Fruit fly (Drosophila melanogaster) whole organism, embryonic: ENCODE data around the gene COX7B.

Experiments
- ATbp ChIP-seq: fragments of 200-800 bp; sonication (Bioruptor generic); optimal IDR thresholded peaks from 2 replicates; lab custom pipeline; 2017; ENCODE audit warnings: missing biosample characterization, mild to moderate bottlenecking, missing genetic modification characterization, missing genetic modification reagents
- Antp ChIP-seq: fragments of 200-800 bp; sonication (Bioruptor generic); optimal IDR thresholded peaks from 3 replicates; lab custom pipeline; 2016; ENCODE audit warnings: missing biosample characterization, missing genetic modification characterization
- Atf6 ChIP-seq: fragments of 200-800 bp; sonication (Bioruptor generic); IDR thresholded peaks from 2 replicates; pipeline ENCODE4 v1.3.6; 2022; ENCODE audit warnings: missing biosample characterization, missing genetic modification characterization
- B-H1 ChIP-seq: fragments of 200-800 bp; sonication (Bioruptor generic); IDR thresholded peaks from 3 replicates; pipeline ENCODE4 v1.3.6; 2022; ENCODE audit warnings: missing biosample characterization, missing genetic modification characterization
- BtbVII ChIP-seq: fragments of 200-800 bp; sonication (Bioruptor generic); optimal IDR thresholded peaks from 3 replicates; lab custom pipeline; 2017; ENCODE audit warnings: missing biosample characterization, mild to moderate bottlenecking, missing genetic modification characterization
- CG10979 ChIP-seq: fragments of 200-800 bp; sonication (Bioruptor generic); optimal IDR thresholded peaks from 2 replicates; lab custom pipeline; 2018; ENCODE audit warnings: missing biosample characterization, mild to moderate bottlenecking, missing genetic modification characterization, moderate library complexity
- CG11456 ChIP-seq: fragments of 200-800 bp; sonication (Bioruptor generic); IDR thresholded peaks from 3 replicates; pipeline ENCODE4 v1.3.6; 2022; ENCODE audit warnings: missing biosample characterization, missing genetic modification characterization
- CG12155 ChIP-seq: fragments of 200-800 bp; sonication (Bioruptor generic); optimal IDR thresholded peaks from 3 replicates; lab custom pipeline; 2016; ENCODE audit warnings: missing biosample characterization, missing genetic modification characterization
- CG12236 ChIP-seq: fragments of 200-800 bp; sonication (Bioruptor generic); optimal IDR thresholded peaks from 2 replicates; lab custom pipeline; 2016; ENCODE audit warnings: missing biosample characterization, missing genetic modification characterization
- CG13624 ChIP-seq: fragments of 200-800 bp; sonication (Bioruptor generic); optimal IDR thresholded peaks from 2 replicates; lab custom pipeline; 2016; ENCODE audit warnings: missing biosample characterization, missing genetic modification characterization
- CG16815 ChIP-seq: fragments of 200-800 bp; sonication (Bioruptor generic); optimal IDR thresholded peaks from 3 replicates; lab custom pipeline; 2017; ENCODE audit warnings: missing biosample characterization, mild to moderate bottlenecking, missing genetic modification characterization
- CG17568 ChIP-seq: fragments of 200-800 bp; sonication (Bioruptor generic); optimal IDR thresholded peaks from 2 replicates; lab custom pipeline; 2018; ENCODE audit warnings: missing biosample characterization, mild to moderate bottlenecking, missing genetic modification characterization, moderate library complexity
- CG17829 ChIP-seq: fragments of 200-800 bp; optimal IDR thresholded peaks from 2 replicates; lab custom pipeline; 2019; ENCODE audit warnings: missing biosample characterization, mild to moderate bottlenecking, missing genetic modification characterization, moderate library complexity
- CG1792 ChIP-seq: fragments of 200-800 bp; sonication (Bioruptor generic); optimal IDR thresholded peaks from 2 replicates; lab custom pipeline; 2016; ENCODE audit warnings: missing biosample characterization, missing genetic modification characterization
- CG3281 ChIP-seq: fragments of 200-800 bp; sonication (Bioruptor generic); optimal IDR thresholded peaks from 3 replicates; lab custom pipeline; 2017; ENCODE audit warnings: missing biosample characterization, mild to moderate bottlenecking, missing genetic modification characterization
- CG33213 ChIP-seq: fragments of 200-800 bp; sonication (Bioruptor generic); optimal IDR thresholded peaks from 3 replicates; lab custom pipeline; 2016; ENCODE audit warnings: missing biosample characterization, missing genetic modification characterization
- CG3726 ChIP-seq: fragments of 200-800 bp; sonication (Bioruptor generic); IDR thresholded peaks from 3 replicates; pipeline ENCODE4, ENCODE4 v1.3.6; 2022; ENCODE audit warnings: missing biosample characterization, missing genetic modification characterization
- CG4617 ChIP-seq: fragments of 200-800 bp; sonication (Bioruptor generic); optimal IDR thresholded peaks from 3 replicates; lab custom pipeline; 2016; ENCODE audit warnings: missing biosample characterization, missing genetic modification characterization, borderline replicate concordance
- CG7963 ChIP-seq: fragments of 200-800 bp; sonication (Bioruptor generic); IDR thresholded peaks from 3 replicates; pipeline ENCODE4 v1.3.6; 2022; ENCODE audit warnings: missing biosample characterization, missing genetic modification characterization; ENCODE audit not compliant: partially characterized antibody
- CG8388 ChIP-seq: fragments of 200-800 bp; sonication (Bioruptor generic); optimal IDR thresholded peaks from 2 replicates; lab custom pipeline; 2019; ENCODE audit warnings: missing biosample characterization, mild to moderate bottlenecking, missing genetic modification characterization, moderate library complexity
- CTCF ChIP-seq: fragments of 200-800 bp; sonication (Bioruptor generic); optimal IDR thresholded peaks from 2 replicates; lab custom pipeline; 2017; ENCODE audit warnings: missing biosample characterization, mild to moderate bottlenecking, missing genetic modification characterization, moderate library complexity
- Dad ChIP-seq: fragments of 200-800 bp; sonication (Bioruptor generic); optimal IDR thresholded peaks from 3 replicates; lab custom pipeline; 2016; ENCODE audit warnings: missing biosample characterization, missing genetic modification characterization
- Dll ChIP-seq: fragments of 200-800 bp; sonication (Bioruptor generic); IDR thresholded peaks from 4 replicates; pipeline ENCODE4 v1.3.6; 2022; ENCODE audit warnings: missing biosample characterization, missing genetic modification characterization; ENCODE audit not compliant: partially characterized antibody
- Dref ChIP-seq: fragments of 200-800 bp; sonication (Bioruptor generic); IDR thresholded peaks from 2 replicates; pipeline ENCODE4 v1.3.6; 2022; ENCODE audit warnings: missing biosample characterization, missing genetic modification characterization
- Ets65A ChIP-seq: fragments of 200-800 bp; sonication (Bioruptor generic); peaks from one replicate; lab custom pipeline; 2016; ENCODE audit warnings: missing biosample characterization, missing genetic modification characterization
- Fer2 ChIP-seq: fragments of 200-800 bp; sonication (Bioruptor generic); optimal IDR thresholded peaks from 2 replicates; lab custom pipeline; 2018; ENCODE audit warnings: missing biosample characterization, mild to moderate bottlenecking, missing genetic modification characterization, moderate library complexity
- HLH54F ChIP-seq: fragments of 200-800 bp; sonication (Bioruptor generic); optimal IDR thresholded peaks from 3 replicates; lab custom pipeline; 2016; ENCODE audit warnings: missing biosample characterization, missing genetic modification characterization
- Hand ChIP-seq: fragments of 200-800 bp; sonication (Bioruptor generic); optimal IDR thresholded peaks from 2 replicates; lab custom pipeline; 2017; ENCODE audit warnings: mild to moderate bottlenecking, missing biosample characterization, missing genetic modification reagents, missing genetic modification characterization
- Jarid2 ChIP-seq: fragments of 200-800 bp; sonication (Bioruptor generic); optimal IDR thresholded peaks from 3 replicates; lab custom pipeline; 2017; ENCODE audit warnings: mild to moderate bottlenecking, missing biosample characterization, missing genetic modification reagents, missing genetic modification characterization
- Optix ChIP-seq: fragments of 200-800 bp; sonication (Bioruptor generic); IDR thresholded peaks from 3 replicates; pipeline ENCODE4 v1.3.6; 2022; ENCODE audit warnings: missing biosample characterization, missing genetic modification characterization
- Pdp1 ChIP-seq, 2 experiments: fragments of 200-800 bp; sonication (Bioruptor generic); optimal IDR thresholded peaks; 3 replicates each; lab custom pipeline; 2016; ENCODE audit warnings: missing biosample characterization in 2 of 2, missing genetic modification characterization in 2 of 2, mild to moderate bottlenecking in 1 of 2, moderate library complexity in 1 of 2
- Ssrp ChIP-seq: fragments of 200-800 bp; sonication (Bioruptor generic); optimal IDR thresholded peaks from 2 replicates; lab custom pipeline; 2018; ENCODE audit warnings: missing biosample characterization, mild to moderate bottlenecking, missing genetic modification characterization, moderate library complexity
- Taf1 ChIP-seq: fragments of 200-800 bp; sonication (Bioruptor generic); IDR thresholded peaks from 2 replicates; pipeline ENCODE4 v1.3.6; 2022; ENCODE audit warnings: missing biosample characterization, missing genetic modification characterization
- ab ChIP-seq: fragments of 200-800 bp; sonication (Bioruptor generic); optimal IDR thresholded peaks from 2 replicates; lab custom pipeline; 2016; ENCODE audit warnings: missing biosample characterization, missing genetic modification characterization
- ap ChIP-seq: fragments of 200-800 bp; sonication (Bioruptor generic); IDR thresholded peaks from 2 replicates; pipeline ENCODE4 v1.3.6; 2022; ENCODE audit warnings: missing biosample characterization, missing genetic modification characterization
- ara ChIP-seq: fragments of 200-800 bp; sonication (Bioruptor generic); IDR thresholded peaks from 2 replicates; pipeline ENCODE4 v1.3.6; 2022; ENCODE audit warnings: missing biosample characterization, missing genetic modification characterization
- bbx ChIP-seq: fragments of 200-800 bp; sonication (Bioruptor generic); IDR thresholded peaks from 2 replicates; pipeline ENCODE4 v1.3.6; 2022; ENCODE audit warnings: missing biosample characterization, missing genetic modification characterization; ENCODE audit not compliant: partially characterized antibody
- bsh ChIP-seq, 2 experiments: fragments of 200-800 bp; sonication (Bioruptor generic); optimal IDR thresholded peaks; 2 replicates each; lab custom pipeline; 2017 to 2018; ENCODE audit warnings: mild to moderate bottlenecking in 2 of 2, missing biosample characterization in 2 of 2, missing genetic modification characterization in 2 of 2, moderate library complexity in 1 of 2
- btn ChIP-seq: fragments of 200-800 bp; sonication (Bioruptor generic); optimal IDR thresholded peaks from 2 replicates; lab custom pipeline; 2016; ENCODE audit warnings: missing biosample characterization, missing genetic modification characterization
- croc ChIP-seq: fragments of 200-800 bp; sonication (Bioruptor generic); conservative IDR thresholded peaks from 3 replicates; pipeline ENCODE4 v1.3.6; 2022; ENCODE audit warnings: missing biosample characterization, missing genetic modification characterization
- dm ChIP-seq: fragments of 200-800 bp; sonication (Bioruptor generic); optimal IDR thresholded peaks from 3 replicates; lab custom pipeline; 2016; ENCODE audit warnings: missing biosample characterization, missing genetic modification characterization
- fd64A ChIP-seq: fragments of 200-800 bp; sonication (Bioruptor generic); optimal IDR thresholded peaks from 3 replicates; lab custom pipeline; 2018; ENCODE audit warnings: missing biosample characterization, mild to moderate bottlenecking, missing genetic modification characterization
- fu2 ChIP-seq: fragments of 200-800 bp; sonication (Bioruptor generic); optimal IDR thresholded peaks from 2 replicates; lab custom pipeline; 2016; ENCODE audit warnings: missing biosample characterization, missing genetic modification characterization
- nau ChIP-seq: fragments of 200-800 bp; sonication (Bioruptor generic); optimal IDR thresholded peaks from 3 replicates; lab custom pipeline; 2017; ENCODE audit warnings: missing biosample characterization, mild to moderate bottlenecking, missing genetic modification characterization, missing genetic modification reagents
- odd ChIP-seq: fragments of 200-800 bp; sonication (Bioruptor generic); optimal IDR thresholded peaks from 2 replicates; lab custom pipeline; 2017; ENCODE audit warnings: missing biosample characterization, mild to moderate bottlenecking, missing genetic modification characterization
- onecut ChIP-seq: fragments of 200-800 bp; sonication (Bioruptor generic); IDR thresholded peaks from 2 replicates; pipeline ENCODE4 v1.3.6; 2022; ENCODE audit warnings: missing biosample characterization, missing genetic modification characterization
- pho ChIP-seq: fragments of 200-800 bp; sonication (Bioruptor generic); optimal IDR thresholded peaks from 2 replicates; lab custom pipeline; 2016; ENCODE audit warnings: missing biosample characterization, missing genetic modification characterization
- pzg ChIP-seq: fragments of 200-800 bp; sonication (Bioruptor generic); optimal IDR thresholded peaks from 3 replicates; lab custom pipeline; 2018; ENCODE audit warnings: missing biosample characterization, mild to moderate bottlenecking, missing genetic modification characterization, moderate library complexity
- sob ChIP-seq: fragments of 200-800 bp; sonication (Bioruptor generic); IDR thresholded peaks from 2 replicates; pipeline ENCODE4 v1.3.6; 2022; ENCODE audit warnings: missing biosample characterization, missing genetic modification characterization
- tio ChIP-seq: fragments of 200-800 bp; sonication (Bioruptor generic); optimal IDR thresholded peaks from 2 replicates; lab custom pipeline; 2017; ENCODE audit warnings: missing biosample characterization, missing genetic modification characterization, inconsistent platforms
- vvl ChIP-seq: fragments of 200-800 bp; sonication (Bioruptor generic); IDR thresholded peaks from 2 replicates; pipeline ENCODE4 v1.3.6; 2022; ENCODE audit warnings: missing biosample characterization, missing genetic modification characterization
- zf30C ChIP-seq: fragments of 200-800 bp; sonication (Bioruptor generic); optimal IDR thresholded peaks from 3 replicates; lab custom pipeline; 2018; ENCODE audit warnings: missing biosample characterization, mild to moderate bottlenecking, missing genetic modification characterization

COX7B gene

dm6 chr3L:17425132-17425713, at the start of gene COX7B, which contains the start of gene Sec3 (continued):
- peak; percentile 41; the same call in 2 of the 3 replicates for TF ChIP-seq CG7963
- peak; percentile 71 for TF ChIP-seq sob (GFP tag; lab: Robert Waterston, UW)
- TF ChIP-seq ara (GFP tag; lab: Robert Waterston, UW): peak; percentile 16; the same call in 1 of the 2 replicates
- TF ChIP-seq Pdp1 (GFP tag; optimal IDR thresholded peaks at IDR 0.05; lab: Kevin White, UChicago): peak; percentile 64 to 96
- peak; percentile 65 for TF ChIP-seq Fer2 (tag; lab: Kevin White, UChicago)
- peak; percentile 11 for TF ChIP-seq odd (GFP tag; lab: Kevin White, UChicago)
- TF ChIP-seq ab (GFP tag; lab: Kevin White, UChicago): no peak
- TF ChIP-seq croc (GFP tag; lab: Robert Waterston, UW): no peak
- TF ChIP-seq Dll (GFP tag; lab: Robert Waterston, UW): peak; percentile 97
- TF ChIP-seq ap (GFP tag; lab: Robert Waterston, UW): no peak
- TF ChIP-seq Taf1: peak; percentile 57; the same call in 1 of the 2 replicates
- TF ChIP-seq CG12155 (GFP tag; lab: Kevin White, UChicago): peak; percentile 71
- no peak for TF ChIP-seq Optix (GFP tag; lab: Robert Waterston, UW)
- TF ChIP-seq Antp: peak; percentile 30
- peak; percentile 89 for TF ChIP-seq CG4617 (GFP tag; lab: Kevin White, UChicago)
- TF ChIP-seq BtbVII (GFP tag; lab: Kevin White, UChicago): peak; percentile 23
- TF ChIP-seq fd64A: no peak
- peak; percentile 55 for TF ChIP-seq CG3281 (GFP tag; lab: Kevin White, UChicago)
- no peak for TF ChIP-seq CG3726 (GFP tag; lab: Robert Waterston, UW)
- TF ChIP-seq CG33213: peak; percentile 36
- TF ChIP-seq B-H1: no peak
- TF ChIP-seq Ets65A (GFP tag; lab: Kevin White, UChicago): peak; percentile 95
- no peak for TF ChIP-seq CG11456
- TF ChIP-seq Dad (GFP tag; lab: Kevin White, UChicago): peak; percentile 67
- TF ChIP-seq HLH54F (GFP tag; lab: Kevin White, UChicago): peak; percentile 74
- peak; percentile 18 for TF ChIP-seq tio (GFP tag; lab: Kevin White, UChicago)
- no peak for TF ChIP-seq Jarid2 (GFP tag; lab: Kevin White, UChicago)
- no peak for TF ChIP-seq zf30C (GFP tag; lab: Kevin White, UChicago)
- TF ChIP-seq Dref: peak; percentile 31; the same call in 1 of the 2 replicates
- no peak for TF ChIP-seq ATbp (GFP tag; lab: Kevin White, UChicago)
- peak; percentile 87 for TF ChIP-seq bbx (GFP tag; lab: Robert Waterston, UW)
- peak; percentile 10 for TF ChIP-seq btn
- 0 out of 2 replicates have a peak, but pooled peaks have one; percentile 29 for TF ChIP-seq Atf6 (GFP tag; lab: Robert Waterston, UW)
- TF ChIP-seq pho (GFP tag; lab: Kevin White, UChicago): peak; percentile 55
- peak; percentile 62 for TF ChIP-seq CG10979 (tag; lab: Kevin White, UChicago)
- TF ChIP-seq, all 482 proteins: peak for 309

dm6 chr3L:17379311-17379710, 46.0 kb upstream of the COX7B start, which contains the start of gene Cad74A:
Gene Cad74A, minus strand, starts transcription at chr3L:17379530.
- TF ChIP-seq Hand (GFP tag; lab: Kevin White, UChicago) (no peak), CG7963 (no peak), Ssrp (tag; lab: Kevin White, UChicago) (no peak), nau (no peak), CTCF (GFP tag; lab: Kevin White, UChicago) (peak; percentile 23), CG17568 (GFP tag; lab: Kevin White, UChicago) (no peak), onecut (no peak), CG1792 (no peak), CG13624 (no peak), pzg (GFP tag; lab: Kevin White, UChicago) (no peak), CG17829 (tag; lab: Kevin White, UChicago) (peak; percentile 9), fu2 (no peak), dm (no peak), CG16815 (GFP tag; lab: Kevin White, UChicago) (no peak), bsh (GFP tag; optimal IDR thresholded peaks at IDR 0.05; lab: Kevin White, UChicago) (no peak), vvl (GFP tag; lab: Robert Waterston, UW) (peak; percentile 60; the same call in 1 of the 2 replicates), CG8388 (GFP tag; lab: Kevin White, UChicago) (no peak), CG12236 (no peak)
